Fruit fly (Drosophila melanogaster) S2 (cell line): ENCODE measurements around the gene Vha100-1.

Experiments used
- CG8478 ChIP-seq: fragments of >200 bp; optimal IDR thresholded peaks from 2 replicates; lab custom pipeline; 2018
- CTCF ChIP-seq, 2 experiments: fragments of >200 bp; optimal IDR thresholded peaks; 2 replicates each; lab custom pipeline; 2018

- TF ChIP-seq CTCF (optimal IDR thresholded peaks at IDR 0.05; lab: Kevin White, UChicago) (no peak), CG8478 (lab: Kevin White, UChicago) (no peak)
These were observed 48.3 kb upstream of the Vha100-1 start for dm6 chr3R:29082511-29083296.
